Worm (Caenorhabditis elegans) whole organism, midembryonic: ENCODE data around the gene aqp-2.

Experiments
- cog-1 ChIP-seq: sonication (generic microtip); optimal IDR thresholded peaks from 2 replicates; lab custom pipeline; 2016; ENCODE audit warnings: missing genetic modification characterization, missing compliant biosample characterization
- klf-2 ChIP-seq: fragments of 200-800 bp; sonication (Bioruptor generic); conservative IDR thresholded peaks from 2 replicates; pipeline ENCODE4 v1.3.6; 2022; ENCODE audit warnings: missing genetic modification reagents, missing genetic modification characterization, missing compliant biosample characterization
- med-1 ChIP-seq: sonication (generic microtip); optimal IDR thresholded peaks from 2 replicates; lab custom pipeline; 2017; ENCODE audit warnings: missing genetic modification characterization, mild to moderate bottlenecking, missing compliant biosample characterization, antibody characterized with exemption, missing genetic modification reagents; ENCODE audit not compliant: insufficient read depth
- ref-1 ChIP-seq: fragments of 200-800 bp; sonication (Bioruptor generic); conservative IDR thresholded peaks from 2 replicates; pipeline ENCODE4 v1.3.6; 2022; ENCODE audit warnings: missing genetic modification reagents, missing genetic modification characterization, missing compliant biosample characterization
- tab-1 ChIP-seq: fragments of 200-800 bp; sonication (Bioruptor generic); IDR thresholded peaks from 2 replicates; pipeline ENCODE4 v1.3.6; 2022; ENCODE audit warnings: missing genetic modification characterization, missing compliant biosample characterization
- ztf-23 ChIP-seq: fragments of 200-800 bp; sonication (Bioruptor generic); IDR thresholded peaks from 2 replicates; pipeline ENCODE4 v1.3.6; 2022; ENCODE audit warnings: missing genetic modification reagents, missing genetic modification characterization, missing compliant biosample characterization

DNA sequence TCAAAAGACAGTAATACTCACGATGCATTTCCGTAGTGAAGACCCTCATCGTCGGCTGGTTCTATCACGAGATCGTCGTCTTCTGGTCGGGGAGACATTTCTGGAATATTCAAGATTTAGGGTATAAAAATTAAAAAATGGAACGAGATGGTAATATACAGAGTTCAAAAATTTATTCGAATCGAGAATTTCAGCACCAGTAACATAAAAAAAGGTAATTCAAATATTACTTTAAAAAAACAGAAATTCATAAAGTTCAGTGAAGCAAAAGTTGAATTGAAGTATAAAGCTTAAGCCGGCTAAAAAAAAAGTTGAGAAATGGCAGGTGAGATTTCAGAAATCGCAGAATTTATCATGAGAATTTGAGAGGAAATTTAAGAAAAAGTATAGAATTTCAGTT, 48.4 kb upstream of the aqp-2 start, which contains the start of gene cam-1:
- no peak for TF ChIP-seq cog-1
- no peak for TF ChIP-seq klf-2
- no peak for TF ChIP-seq ref-1 (GFP tag; lab: Robert Waterston, UW)
- no peak for TF ChIP-seq tab-1
- no peak for TF ChIP-seq ztf-23 (GFP tag; lab: Robert Waterston, UW)
- TF ChIP-seq med-1 (GFP tag; lab: Kevin White, UChicago) = no peak
